Worm (Caenorhabditis elegans) whole organism, young adult: ENCODE results near the gene nspg-14.

Experiments
- Y53F4B.3 ChIP-seq: fragments of 200-800 bp; sonication (Bioruptor generic); IDR thresholded peaks from 2 replicates; pipeline ENCODE4 v1.3.6; 2022; ENCODE audit warnings: missing genetic modification reagents, missing genetic modification characterization, missing compliant biosample characterization
- attf-5 ChIP-seq: fragments of 200-800 bp; sonication (Bioruptor generic); optimal IDR thresholded peaks from 2 replicates; lab custom pipeline; 2018; ENCODE audit warnings: mild to moderate bottlenecking, missing genetic modification characterization, missing compliant biosample characterization
- ets-4 ChIP-seq: fragments of 200-800 bp; sonication (Bioruptor generic); optimal IDR thresholded peaks from 2 replicates; lab custom pipeline; 2018; ENCODE audit warnings: mild to moderate bottlenecking, missing genetic modification characterization, missing compliant biosample characterization
- tlf-1 ChIP-seq: fragments of 200-800 bp; sonication (Bioruptor generic); optimal IDR thresholded peaks from 2 replicates; lab custom pipeline; 2018; ENCODE audit warnings: mild to moderate bottlenecking, missing genetic modification characterization, missing compliant biosample characterization
- unc-62 ChIP-seq: fragments of 150-350 bp; optimal IDR thresholded peaks from 2 replicates; lab custom pipeline; 2014; ENCODE audit warnings: missing biosample characterization, missing genetic modification reagents, missing genetic modification characterization
- ztf-18 ChIP-seq: sonication (generic microtip); optimal IDR thresholded peaks from 2 replicates; lab custom pipeline; 2016; ENCODE audit warnings: missing genotype, mild to moderate bottlenecking, missing genetic modification characterization, missing compliant biosample characterization

ce11 chrX:5210524-5210923, 42.3 kb upstream of the nspg-14 start:
- TF ChIP-seq unc-62 (GFP tag; lab: Kevin White, UChicago): no peak
- TF ChIP-seq ets-4 (GFP tag; lab: Kevin White, UChicago): no peak
- no peak for TF ChIP-seq ztf-18
- no peak for TF ChIP-seq Y53F4B.3
- TF ChIP-seq attf-5: no peak
- no peak for TF ChIP-seq tlf-1 (GFP tag; lab: Kevin White, UChicago)
